Fruit fly (Drosophila melanogaster): ENCODE results near the gene CG12991.

The CG12991 gene

DNA sequence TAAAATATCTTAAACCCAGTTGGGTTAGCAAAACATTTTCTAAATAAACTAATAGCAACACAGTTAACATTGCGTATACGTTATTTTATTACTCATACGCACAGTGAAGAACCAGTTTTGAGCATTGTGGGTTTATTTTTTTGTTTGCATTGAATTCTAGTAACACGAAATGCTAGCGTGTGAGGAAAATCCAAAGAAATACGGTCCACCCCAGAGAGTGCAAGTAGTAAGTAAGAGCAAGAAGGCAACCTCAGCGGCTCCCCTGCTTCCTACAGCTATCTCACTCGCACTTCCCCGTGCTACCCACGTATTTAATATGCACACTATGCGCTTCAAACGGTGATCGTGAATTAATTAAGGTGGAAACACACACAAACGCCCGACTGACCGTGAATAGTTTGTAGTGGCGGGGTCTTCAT is 45.3 kb downstream of the CG12991 start (continued):
- TF ChIP-seq CG12769 (tag; optimal IDR thresholded peaks at IDR 0.05), result peak; percentile 90
- TF ChIP-seq CG11695 (GFP tag; IDR thresholded peaks at IDR 0.05), result peak; percentile 92
- TF ChIP-seq hkb (optimal IDR thresholded peaks at IDR 0.05), result no peak
- peak; percentile 89 for TF ChIP-seq hkb (GFP tag; IDR thresholded peaks at IDR 0.05)
- peak; percentile 61 for TF ChIP-seq chm (GFP tag; IDR thresholded peaks at IDR 0.05)
- TF ChIP-seq CG7556 (GFP tag; optimal IDR thresholded peaks at IDR 0.05), result peak; percentile 91
- peak; percentile 95 for TF ChIP-seq chinmo (GFP tag; IDR thresholded peaks at IDR 0.05; ENCODE audit: partially characterized antibody)
- TF ChIP-seq Abd-B (GFP tag; optimal IDR thresholded peaks at IDR 0.05), result peak; percentile 62
- peak; percentile 85 for TF ChIP-seq Ptx1 (GFP tag; IDR thresholded peaks at IDR 0.05)
- TF ChIP-seq twi (tag; optimal IDR thresholded peaks at IDR 0.05), result peak; percentile 58
- peak; percentile 75 for TF ChIP-seq onecut (GFP tag; IDR thresholded peaks at IDR 0.05)
- peak; percentile 63 for TF ChIP-seq pnt (GFP tag; optimal IDR thresholded peaks at IDR 0.05)
- TF ChIP-seq gcm2 (GFP tag; optimal IDR thresholded peaks at IDR 0.05), result peak; percentile 31
- TF ChIP-seq HLH54F (GFP tag; optimal IDR thresholded peaks at IDR 0.05), result peak; percentile 84
- TF ChIP-seq psq (GFP tag; optimal IDR thresholded peaks at IDR 0.05), result peak; percentile 21
- TF ChIP-seq CG13624 (GFP tag; optimal IDR thresholded peaks at IDR 0.05), result peak; percentile 80
- peak; percentile 86 for TF ChIP-seq CrebB (tag; optimal IDR thresholded peaks at IDR 0.05)
- TF ChIP-seq sna (GFP tag; IDR thresholded peaks at IDR 0.05; ENCODE audit: partially characterized antibody), result no peak
- TF ChIP-seq Gug (GFP tag; IDR thresholded peaks at IDR 0.05), result peak; percentile 70; the same call in 3 of the 4 replicates
- peak; percentile 74; the same call in 2 of the 3 replicates for TF ChIP-seq CG11456 (GFP tag; IDR thresholded peaks at IDR 0.05)
- TF ChIP-seq fru (optimal IDR thresholded peaks at IDR 0.05), result no peak
- peak; percentile 82 for TF ChIP-seq wek (GFP tag; optimal IDR thresholded peaks at IDR 0.05)
- peak; percentile 44 for TF ChIP-seq CG13123 (GFP tag; optimal IDR thresholded peaks at IDR 0.05)
- TF ChIP-seq CG12155 (GFP tag; optimal IDR thresholded peaks at IDR 0.05), result peak; percentile 75
- TF ChIP-seq CG12942 (GFP tag; optimal IDR thresholded peaks at IDR 0.05), result peak; percentile 65
- no peak for TF ChIP-seq Dip2 (GFP tag; IDR thresholded peaks at IDR 0.05)
- peak; percentile 65 for TF ChIP-seq emc (GFP tag; optimal IDR thresholded peaks at IDR 0.05)
- TF ChIP-seq CG18764 (GFP tag; optimal IDR thresholded peaks at IDR 0.05), result peak; percentile 62
- TF ChIP-seq Hey (tag; optimal IDR thresholded peaks at IDR 0.05), result peak; percentile 70
- no peak for TF ChIP-seq Sin3A (optimal IDR thresholded peaks at IDR 0.05)
- TF ChIP-seq CG12659 (GFP tag; optimal IDR thresholded peaks at IDR 0.05), result peak; percentile 91
- TF ChIP-seq Ada2b (GFP tag; IDR thresholded peaks at IDR 0.05), result peak; percentile 78
- peak; percentile 51; the same call in 1 of the 3 replicates for TF ChIP-seq gce (GFP tag; IDR thresholded peaks at IDR 0.05)
- peak; percentile 67 for TF ChIP-seq corto (GFP tag; optimal IDR thresholded peaks at IDR 0.05)
- peak; percentile 91 for TF ChIP-seq CoRest (tag; optimal IDR thresholded peaks at IDR 0.05)
- peak; percentile 92 for TF ChIP-seq Oli (tag; optimal IDR thresholded peaks at IDR 0.05)
- peak; percentile 83 for TF ChIP-seq chn (GFP tag; optimal IDR thresholded peaks at IDR 0.05)
- peak; percentile 69 for TF ChIP-seq al (GFP tag; IDR thresholded peaks at IDR 0.05)
- TF ChIP-seq CG10543 (GFP tag; optimal IDR thresholded peaks at IDR 0.05), result peak; percentile 85
- peak; percentile 91 for TF ChIP-seq nmo (GFP tag; optimal IDR thresholded peaks at IDR 0.05)
- TF ChIP-seq CG2120 (GFP tag; optimal IDR thresholded peaks at IDR 0.05), result peak; percentile 86
- peak; percentile 82 for TF ChIP-seq Dip3 (GFP tag; optimal IDR thresholded peaks at IDR 0.05)
- peak; percentile 79 for TF ChIP-seq ATbp (GFP tag; optimal IDR thresholded peaks at IDR 0.05)
- peak; percentile 76 for TF ChIP-seq tin (GFP tag; optimal IDR thresholded peaks at IDR 0.05)
- peak; percentile 68 for TF ChIP-seq tx (GFP tag; optimal IDR thresholded peaks at IDR 0.05)
- TF ChIP-seq rib (GFP tag; IDR thresholded peaks at IDR 0.05), result peak; percentile 40; the same call in 1 of the 2 replicates
- TF ChIP-seq CG11560 (tag; IDR thresholded peaks at IDR 0.05), result peak; percentile 34; the same call in 2 of the 3 replicates
- no peak for TF ChIP-seq h (optimal IDR thresholded peaks at IDR 0.05)
- TF ChIP-seq ind (GFP tag; optimal IDR thresholded peaks at IDR 0.05), result peak; percentile 85
- peak; percentile 69 for TF ChIP-seq B-H1 (GFP tag; IDR thresholded peaks at IDR 0.05)
- TF ChIP-seq bowl (GFP tag; IDR thresholded peaks at IDR 0.05), result peak; percentile 52; the same call in 1 of the 2 replicates
- TF ChIP-seq Blimp-1 (GFP tag; optimal IDR thresholded peaks at IDR 0.05), result peak; percentile 85
- peak; percentile 82 for TF ChIP-seq lmd (GFP tag; IDR thresholded peaks at IDR 0.05)

Measured in whole organism, embryonic.